Worm (Caenorhabditis elegans) whole organism, young adult: ENCODE data around the gene C18D4.4.

Source experiments
- Y95B8A.8 ChIP-seq: fragments of 200-800 bp; sonication (Bioruptor generic); IDR thresholded peaks from 2 replicates; pipeline ENCODE4 v1.3.6; 2022; ENCODE audit warnings: missing genetic modification reagents, missing genetic modification characterization, missing compliant biosample characterization
- attf-3 ChIP-seq: fragments of 200-800 bp; sonication (Bioruptor generic); conservative IDR thresholded peaks from 2 replicates; pipeline ENCODE4 v1.3.6; 2022; ENCODE audit warnings: missing genetic modification reagents, missing genetic modification characterization, missing compliant biosample characterization
- ccch-3 ChIP-seq: fragments of 200-800 bp; sonication (Bioruptor generic); optimal IDR thresholded peaks from 2 replicates; lab custom pipeline; 2018; ENCODE audit warnings: mild to moderate bottlenecking, missing genetic modification characterization, missing compliant biosample characterization
- cebp-1 ChIP-seq, 2 experiments: fragments of 200-800 bp in 1 of 2; sonication (Bioruptor generic) in 1 of 2; sonication (generic microtip) in 1 of 2; IDR thresholded peaks in 1 of 2; optimal IDR thresholded peaks in 1 of 2; 2 replicates each; pipeline versions ENCODE4 v1.3.6 to Lab custom; 2017 to 2022; ENCODE audit warnings: missing compliant biosample characterization in 2 of 2, missing genetic modification characterization in 2 of 2, mild to moderate bottlenecking in 1 of 2, missing genetic modification reagents in 1 of 2, moderate library complexity in 1 of 2
- ceh-79 ChIP-seq: sonication (generic microtip); optimal IDR thresholded peaks from 2 replicates; lab custom pipeline; 2017; ENCODE audit warnings: mild to moderate bottlenecking, missing genetic modification characterization, missing compliant biosample characterization
- efl-1 ChIP-seq: fragments of 150-350 bp; optimal IDR thresholded peaks from 2 replicates; lab custom pipeline; 2014; ENCODE audit warnings: missing biosample characterization, missing genetic modification reagents, missing genetic modification characterization
- ekl-4 ChIP-seq: fragments of 200-800 bp; sonication (Bioruptor generic); IDR thresholded peaks from 2 replicates; pipeline ENCODE4 v1.3.6; 2022; ENCODE audit warnings: missing genetic modification reagents, missing genetic modification characterization, missing compliant biosample characterization
- ets-4 ChIP-seq: fragments of 200-800 bp; sonication (Bioruptor generic); optimal IDR thresholded peaks from 2 replicates; lab custom pipeline; 2018; ENCODE audit warnings: mild to moderate bottlenecking, missing genetic modification characterization, missing compliant biosample characterization
- him-1 ChIP-seq: sonication (generic microtip); optimal IDR thresholded peaks from 2 replicates; lab custom pipeline; 2016; ENCODE audit warnings: missing genotype, missing genetic modification reagents, missing genetic modification characterization, missing compliant biosample characterization
- pha-4 ChIP-seq: fragments of 150-350 bp; sonication (generic microtip); optimal IDR thresholded peaks from 2 replicates; lab custom pipeline; 2014; ENCODE audit warnings: missing biosample characterization, missing genetic modification reagents, missing genetic modification characterization
- repo-1 ChIP-seq: sonication (generic microtip); optimal IDR thresholded peaks from 2 replicates; lab custom pipeline; 2017; ENCODE audit warnings: mild to moderate bottlenecking, missing genetic modification characterization, missing compliant biosample characterization
- tlf-1 ChIP-seq: fragments of 200-800 bp; sonication (Bioruptor generic); optimal IDR thresholded peaks from 2 replicates; lab custom pipeline; 2018; ENCODE audit warnings: mild to moderate bottlenecking, missing genetic modification characterization, missing compliant biosample characterization
- zfh-2 ChIP-seq: fragments of 200-800 bp; sonication (Bioruptor generic); conservative IDR thresholded peaks from 2 replicates; pipeline ENCODE4 v1.3.6; 2022; ENCODE audit warnings: missing genetic modification reagents, missing genetic modification characterization, missing compliant biosample characterization

DNA sequence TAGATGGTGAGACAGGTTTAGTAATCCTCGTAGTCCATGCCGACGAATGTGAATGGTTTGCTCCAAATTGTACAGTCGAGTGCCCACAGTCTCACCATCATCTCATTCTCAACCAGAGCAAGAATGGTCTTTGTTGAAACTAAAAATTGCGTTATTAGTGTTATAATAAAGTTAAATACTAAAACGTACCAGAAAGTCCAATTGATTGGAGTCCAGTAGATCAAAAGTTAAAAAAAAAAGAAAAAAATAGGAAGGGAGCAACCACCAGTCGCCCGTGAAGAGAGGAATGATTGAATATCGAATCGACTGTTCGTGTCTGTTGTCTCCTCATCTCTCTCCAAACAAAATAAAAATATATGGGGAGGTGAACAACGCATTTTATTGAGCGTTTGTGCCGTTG is 824 bp downstream of the C18D4.4 start, which contains the start of gene C18D4.12:
- no peak for TF ChIP-seq efl-1 (GFP tag; lab: Kevin White, UChicago)
- no peak for TF ChIP-seq ekl-4 (GFP tag; lab: Robert Waterston, UW)
- TF ChIP-seq ccch-3 (GFP tag; lab: Kevin White, UChicago): no peak
- TF ChIP-seq repo-1: no peak
- TF ChIP-seq Y95B8A.8: no peak
- no peak for TF ChIP-seq ceh-79 (tag; lab: Kevin White, UChicago)
- no peak for TF ChIP-seq tlf-1
- TF ChIP-seq cebp-1 (GFP tag; IDR thresholded peaks at IDR 0.05; lab: Robert Waterston, UW): no peak
- no peak for TF ChIP-seq cebp-1 (tag; optimal IDR thresholded peaks at IDR 0.05; lab: Kevin White, UChicago)
- TF ChIP-seq attf-3 (GFP tag; lab: Robert Waterston, UW): no peak
- no peak for TF ChIP-seq zfh-2
- TF ChIP-seq pha-4 (tag; lab: Kevin White, UChicago): no peak
- no peak for TF ChIP-seq ets-4 (GFP tag; lab: Kevin White, UChicago)
- no peak for TF ChIP-seq him-1 (tag; lab: Kevin White, UChicago)
